Worm (Caenorhabditis elegans) whole organism, young adult: ENCODE data around the gene srx-76.

Experiments used
- cebp-1 ChIP-seq, 2 experiments: fragments of 200-800 bp in 1 of 2; sonication (Bioruptor generic) in 1 of 2; sonication (generic microtip) in 1 of 2; IDR thresholded peaks in 1 of 2; optimal IDR thresholded peaks in 1 of 2; 2 replicates each; pipeline versions ENCODE4 v1.3.6 to Lab custom; 2017 to 2022; ENCODE audit warnings: missing compliant biosample characterization in 2 of 2, missing genetic modification characterization in 2 of 2, mild to moderate bottlenecking in 1 of 2, missing genetic modification reagents in 1 of 2, moderate library complexity in 1 of 2
- ceh-40 ChIP-seq: fragments of 200-800 bp; sonication (Bioruptor generic); IDR thresholded peaks from 2 replicates; pipeline ENCODE4 v1.3.6; 2022; ENCODE audit warnings: missing genetic modification characterization, missing compliant biosample characterization
- lin-26 ChIP-seq: fragments of 200-800 bp; sonication (Bioruptor generic); IDR thresholded peaks from 2 replicates; pipeline ENCODE4 v1.3.6; 2022; ENCODE audit warnings: missing genetic modification reagents, missing genetic modification characterization, missing compliant biosample characterization
- madf-3 ChIP-seq: fragments of 200-800 bp; sonication (Bioruptor generic); IDR thresholded peaks from 2 replicates; pipeline ENCODE4 v1.3.6; 2022; ENCODE audit warnings: missing genetic modification reagents, missing genetic modification characterization, missing compliant biosample characterization
- somi-1 ChIP-seq: fragments of 200-800 bp; sonication (Bioruptor generic); optimal IDR thresholded peaks from 2 replicates; lab custom pipeline; 2018; ENCODE audit warnings: mild to moderate bottlenecking, missing genetic modification characterization, missing compliant biosample characterization
- tlf-1 ChIP-seq: fragments of 200-800 bp; sonication (Bioruptor generic); optimal IDR thresholded peaks from 2 replicates; lab custom pipeline; 2018; ENCODE audit warnings: mild to moderate bottlenecking, missing genetic modification characterization, missing compliant biosample characterization
- unc-130 ChIP-seq: sonication (generic microtip); optimal IDR thresholded peaks from 2 replicates; lab custom pipeline; 2016; ENCODE audit warnings: missing genetic modification reagents, missing genetic modification characterization, missing compliant biosample characterization

DNA sequence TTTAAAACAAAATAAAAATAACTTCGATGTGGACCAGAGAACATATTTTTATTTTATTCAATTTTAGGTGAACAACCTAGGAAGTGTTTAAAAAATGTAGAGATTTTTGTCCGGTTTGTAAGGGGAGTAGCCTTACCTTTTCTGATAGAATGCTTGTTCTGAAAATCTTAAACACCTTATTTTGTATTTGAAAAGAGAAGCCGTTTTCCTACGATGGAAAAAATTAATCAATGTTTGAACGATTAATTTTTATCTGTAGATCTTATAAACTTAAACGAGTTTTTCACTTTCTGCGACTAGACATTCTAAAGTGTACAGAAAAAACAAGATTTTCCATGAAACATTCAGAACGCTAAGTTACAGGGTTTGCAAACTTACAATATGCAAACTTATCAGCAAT, 50.7 kb downstream of the srx-76 start, which contains the start of gene F58H1.6:
- TF ChIP-seq somi-1 (GFP tag; lab: Kevin White, UChicago) (no peak), unc-130 (GFP tag; lab: Kevin White, UChicago) (no peak), cebp-1 (GFP tag; IDR thresholded peaks at IDR 0.05; lab: Robert Waterston, UW) (no peak), cebp-1 (tag; optimal IDR thresholded peaks at IDR 0.05; lab: Kevin White, UChicago) (no peak), ceh-40 (GFP tag; lab: Robert Waterston, UW) (no peak), lin-26 (no peak), madf-3 (GFP tag; lab: Robert Waterston, UW) (no peak), tlf-1 (GFP tag; lab: Kevin White, UChicago) (no peak)
